Worm (Caenorhabditis elegans) whole organism, young adult: Measurements from ENCODE around the gene nstp-3.

ENCODE experiments used
- F10E7.11 ChIP-seq: sonication (generic microtip); optimal IDR thresholded peaks from 2 replicates; lab custom pipeline; 2017; ENCODE audit warnings: mild to moderate bottlenecking, missing genetic modification characterization, moderate library complexity, missing compliant biosample characterization
- F33H1.4 ChIP-seq: fragments of 200-800 bp; sonication (Bioruptor generic); IDR thresholded peaks from 2 replicates; pipeline ENCODE4 v1.3.6; 2022; ENCODE audit warnings: missing genetic modification reagents, missing genetic modification characterization, missing compliant biosample characterization
- K11D2.4 ChIP-seq: fragments of 200-800 bp; sonication (Bioruptor generic); IDR thresholded peaks from 2 replicates; pipeline ENCODE4 v1.3.6; 2022; ENCODE audit warnings: missing genetic modification reagents, missing genetic modification characterization, missing compliant biosample characterization
- T07F8.4 ChIP-seq: sonication (generic microtip); optimal IDR thresholded peaks from 2 replicates; lab custom pipeline; 2016; ENCODE audit warnings: mild to moderate bottlenecking, missing genetic modification characterization, moderate library complexity, missing compliant biosample characterization
- ama-1 ChIP-seq, 3 experiments: fragments of 150-350 bp in 1 of 3; sonication (generic microtip) in 2 of 3; optimal IDR thresholded peaks; 2 replicates each; lab custom pipeline; 2014 to 2018; ENCODE audit warnings: missing biosample characterization in 2 of 3, missing genetic modification characterization in 2 of 3, missing genetic modification reagents in 2 of 3
- aptf-3 ChIP-seq: fragments of 200-800 bp; sonication (Bioruptor generic); IDR thresholded peaks from 2 replicates; pipeline ENCODE4 v1.3.6; 2022; ENCODE audit warnings: missing genetic modification characterization, missing compliant biosample characterization
- atf-7 ChIP-seq: sonication (generic microtip); optimal IDR thresholded peaks from 2 replicates; lab custom pipeline; 2017; ENCODE audit warnings: mild to moderate bottlenecking, missing genetic modification characterization, missing compliant biosample characterization
- attf-3 ChIP-seq: fragments of 200-800 bp; sonication (Bioruptor generic); conservative IDR thresholded peaks from 2 replicates; pipeline ENCODE4 v1.3.6; 2022; ENCODE audit warnings: missing genetic modification reagents, missing genetic modification characterization, missing compliant biosample characterization
- attf-5 ChIP-seq: fragments of 200-800 bp; sonication (Bioruptor generic); optimal IDR thresholded peaks from 2 replicates; lab custom pipeline; 2018; ENCODE audit warnings: mild to moderate bottlenecking, missing genetic modification characterization, missing compliant biosample characterization
- attf-6 ChIP-seq: fragments of 200-800 bp; sonication (Bioruptor generic); IDR thresholded peaks from 2 replicates; pipeline ENCODE4 v1.3.6; 2022; ENCODE audit warnings: missing genetic modification reagents, missing genetic modification characterization, missing compliant biosample characterization
- bed-1 ChIP-seq: fragments of 200-800 bp; sonication (Bioruptor generic); IDR thresholded peaks from 2 replicates; pipeline ENCODE4 v1.3.6; 2022; ENCODE audit warnings: missing genetic modification reagents, missing genetic modification characterization, missing compliant biosample characterization
- ceh-27 ChIP-seq: fragments of 200-800 bp; sonication (Bioruptor generic); optimal IDR thresholded peaks from 2 replicates; lab custom pipeline; 2018; ENCODE audit warnings: mild to moderate bottlenecking, missing genetic modification characterization, moderate library complexity, missing compliant biosample characterization
- ceh-58 ChIP-seq: fragments of 200-800 bp; sonication (Bioruptor generic); IDR thresholded peaks from 2 replicates; pipeline ENCODE4 v1.3.6; 2022; ENCODE audit warnings: missing genetic modification characterization, missing compliant biosample characterization
- ceh-91 ChIP-seq: fragments of 200-800 bp; sonication (Bioruptor generic); IDR thresholded peaks from 2 replicates; pipeline ENCODE4 v1.3.6; 2022; ENCODE audit warnings: missing genetic modification reagents, missing genetic modification characterization, missing compliant biosample characterization
- chd-7 ChIP-seq: sonication (generic microtip); optimal IDR thresholded peaks from 2 replicates; lab custom pipeline; 2016; ENCODE audit warnings: mild to moderate bottlenecking, missing genetic modification characterization, moderate library complexity, missing compliant biosample characterization
- efl-1 ChIP-seq: fragments of 150-350 bp; optimal IDR thresholded peaks from 2 replicates; lab custom pipeline; 2014; ENCODE audit warnings: missing biosample characterization, missing genetic modification reagents, missing genetic modification characterization
- egl-18 ChIP-seq: fragments of 200-800 bp; sonication (Bioruptor generic); IDR thresholded peaks from 2 replicates; pipeline ENCODE4 v1.3.6; 2022; ENCODE audit warnings: missing genetic modification reagents, missing genetic modification characterization, missing compliant biosample characterization
- ets-4 ChIP-seq: fragments of 200-800 bp; sonication (Bioruptor generic); optimal IDR thresholded peaks from 2 replicates; lab custom pipeline; 2018; ENCODE audit warnings: mild to moderate bottlenecking, missing genetic modification characterization, missing compliant biosample characterization
- gei-17 ChIP-seq: fragments of 200-800 bp; sonication (Bioruptor generic); optimal IDR thresholded peaks from 2 replicates; lab custom pipeline; 2018; ENCODE audit warnings: mild to moderate bottlenecking, missing genetic modification characterization, missing compliant biosample characterization
- hlh-12 ChIP-seq: sonication (generic microtip); optimal IDR thresholded peaks from 2 replicates; lab custom pipeline; 2016; ENCODE audit warnings: missing genetic modification characterization, missing compliant biosample characterization
- hsf-1 ChIP-seq: fragments of 200-800 bp; sonication (Bioruptor generic); IDR thresholded peaks from 2 replicates; pipeline ENCODE4 v1.3.6; 2022; ENCODE audit warnings: missing genetic modification reagents, missing genetic modification characterization, missing compliant biosample characterization
- lin-26 ChIP-seq: fragments of 200-800 bp; sonication (Bioruptor generic); IDR thresholded peaks from 2 replicates; pipeline ENCODE4 v1.3.6; 2022; ENCODE audit warnings: missing genetic modification reagents, missing genetic modification characterization, missing compliant biosample characterization
- lsl-1 ChIP-seq: fragments of 200-800 bp; sonication (Bioruptor generic); optimal IDR thresholded peaks from 2 replicates; lab custom pipeline; 2018; ENCODE audit warnings: mild to moderate bottlenecking, missing genetic modification characterization, moderate library complexity, missing compliant biosample characterization
- madf-3 ChIP-seq: fragments of 200-800 bp; sonication (Bioruptor generic); IDR thresholded peaks from 2 replicates; pipeline ENCODE4 v1.3.6; 2022; ENCODE audit warnings: missing genetic modification reagents, missing genetic modification characterization, missing compliant biosample characterization
- madf-8 ChIP-seq: fragments of 200-800 bp; sonication (Bioruptor generic); conservative IDR thresholded peaks from 2 replicates; pipeline ENCODE4 v1.3.6; 2022; ENCODE audit warnings: missing genetic modification reagents, missing genetic modification characterization, missing compliant biosample characterization
- mcd-1 ChIP-seq: fragments of 200-800 bp; sonication (Bioruptor generic); IDR thresholded peaks from 2 replicates; pipeline ENCODE4 v1.3.6; 2022; ENCODE audit warnings: missing genetic modification reagents, missing genetic modification characterization, missing compliant biosample characterization
- mel-28 ChIP-seq: sonication (generic microtip); optimal IDR thresholded peaks from 2 replicates; lab custom pipeline; 2016; ENCODE audit warnings: borderline replicate concordance, mild to moderate bottlenecking, missing genetic modification characterization, missing compliant biosample characterization
- mxl-1 ChIP-seq: sonication (generic microtip); optimal IDR thresholded peaks from 2 replicates; lab custom pipeline; 2016; ENCODE audit warnings: missing genetic modification characterization, missing compliant biosample characterization
- nfya-1 ChIP-seq: sonication (generic microtip); optimal IDR thresholded peaks from 2 replicates; lab custom pipeline; 2017; ENCODE audit warnings: antibody characterized with exemption, missing compliant biosample characterization, missing genetic modification characterization, borderline replicate concordance; ENCODE audit not compliant: insufficient read depth
- nhr-120 ChIP-seq: fragments of 200-800 bp; sonication (Bioruptor generic); IDR thresholded peaks from 2 replicates; pipeline ENCODE4 v1.3.6; 2022; ENCODE audit warnings: missing genetic modification characterization, missing compliant biosample characterization
- nhr-27 ChIP-seq: fragments of 200-800 bp; sonication (Bioruptor generic); optimal IDR thresholded peaks from 2 replicates; lab custom pipeline; 2018; ENCODE audit warnings: mild to moderate bottlenecking, missing genetic modification characterization, moderate library complexity, missing compliant biosample characterization
- nhr-90 ChIP-seq: sonication (generic microtip); optimal IDR thresholded peaks from 2 replicates; lab custom pipeline; 2016; ENCODE audit warnings: missing genotype, mild to moderate bottlenecking, missing genetic modification characterization, missing compliant biosample characterization
- pbrm-1 ChIP-seq: fragments of 200-800 bp; sonication (Bioruptor generic); IDR thresholded peaks from 2 replicates; pipeline ENCODE4 v1.3.6; 2022; ENCODE audit warnings: missing genetic modification reagents, missing genetic modification characterization, missing compliant biosample characterization
- rcor-1 ChIP-seq: fragments of 200-800 bp; sonication (Bioruptor generic); IDR thresholded peaks from 2 replicates; pipeline ENCODE4 v1.3.6; 2022; ENCODE audit warnings: missing genetic modification reagents, missing genetic modification characterization, missing compliant biosample characterization
- repo-1 ChIP-seq: sonication (generic microtip); optimal IDR thresholded peaks from 2 replicates; lab custom pipeline; 2017; ENCODE audit warnings: mild to moderate bottlenecking, missing genetic modification characterization, missing compliant biosample characterization
- snpc-1.1 ChIP-seq: sonication (generic microtip); optimal IDR thresholded peaks from 2 replicates; lab custom pipeline; 2017; ENCODE audit warnings: missing genetic modification characterization, mild to moderate bottlenecking, missing compliant biosample characterization, antibody characterized with exemption, moderate library complexity, missing genotype, missing genetic modification reagents; ENCODE audit not compliant: insufficient read depth
- snpc-1.3 ChIP-seq: sonication (generic microtip); optimal IDR thresholded peaks from 2 replicates; lab custom pipeline; 2017; ENCODE audit warnings: missing genetic modification characterization, mild to moderate bottlenecking, missing compliant biosample characterization, antibody characterized with exemption, moderate library complexity, missing genotype, missing genetic modification reagents; ENCODE audit not compliant: insufficient read depth
- snpc-3.4 ChIP-seq: sonication (generic microtip); optimal IDR thresholded peaks from 2 replicates; lab custom pipeline; 2017; ENCODE audit warnings: missing genetic modification characterization, mild to moderate bottlenecking, missing compliant biosample characterization, antibody characterized with exemption, moderate library complexity, missing genotype, missing genetic modification reagents
- tlf-1 ChIP-seq: fragments of 200-800 bp; sonication (Bioruptor generic); optimal IDR thresholded peaks from 2 replicates; lab custom pipeline; 2018; ENCODE audit warnings: mild to moderate bottlenecking, missing genetic modification characterization, missing compliant biosample characterization
- ztf-22 ChIP-seq: fragments of 200-800 bp; sonication (Bioruptor generic); optimal IDR thresholded peaks from 2 replicates; lab custom pipeline; 2018; ENCODE audit warnings: mild to moderate bottlenecking, missing genetic modification characterization, moderate library complexity, missing compliant biosample characterization
- ztf-28 ChIP-seq: fragments of 200-800 bp; sonication (Bioruptor generic); IDR thresholded peaks from 2 replicates; pipeline ENCODE4 v1.3.6; 2022; ENCODE audit warnings: missing genetic modification reagents, missing genetic modification characterization, missing compliant biosample characterization
- ztf-3 ChIP-seq: fragments of 200-800 bp; sonication (Bioruptor generic); optimal IDR thresholded peaks from 2 replicates; lab custom pipeline; 2018; ENCODE audit warnings: mild to moderate bottlenecking, missing genetic modification characterization, missing compliant biosample characterization

Gene nstp-3

ce11 chrV:5832799-5833198 lies 34.8 kb upstream of the nstp-3 start (continued):
- TF ChIP-seq attf-6 (GFP tag; lab: Robert Waterston, UW) (no peak), mcd-1 (0 out of 2 replicates have a peak, but pooled peaks have one; percentile 13), ama-1 (optimal IDR thresholded peaks at IDR 0.05; lab: Kevin White, UChicago) (no peak), ama-1 (GFP tag; optimal IDR thresholded peaks at IDR 0.05; lab: Kevin White, UChicago) (peak in 1 of 2 experiments; percentile 56), ceh-58 (GFP tag; lab: Robert Waterston, UW) (0 out of 2 replicates have a peak, but pooled peaks have one; percentile 18), nhr-90 (tag; lab: Kevin White, UChicago) (no peak), hsf-1 (GFP tag; lab: Robert Waterston, UW) (0 out of 2 replicates have a peak, but pooled peaks have one; percentile 10), nfya-1 (tag; lab: Kevin White, UChicago) (no peak), madf-3 (GFP tag; lab: Robert Waterston, UW) (0 out of 2 replicates have a peak, but pooled peaks have one; percentile 38), attf-5 (GFP tag; lab: Kevin White, UChicago) (no peak)

- TF ChIP-seq snpc-1.1 (no peak), nhr-120 (no peak), ama-1 (optimal IDR thresholded peaks at IDR 0.05; lab: Kevin White, UChicago) (no peak), ama-1 (GFP tag; optimal IDR thresholded peaks at IDR 0.05; lab: Kevin White, UChicago) (no peak), ztf-22 (no peak), ceh-27 (no peak), mel-28 (no peak), attf-6 (GFP tag; lab: Robert Waterston, UW) (no peak)
Observed at ce11 chrV:5831253-5831652, 33.2 kb upstream of the nstp-3 start.

DNA sequence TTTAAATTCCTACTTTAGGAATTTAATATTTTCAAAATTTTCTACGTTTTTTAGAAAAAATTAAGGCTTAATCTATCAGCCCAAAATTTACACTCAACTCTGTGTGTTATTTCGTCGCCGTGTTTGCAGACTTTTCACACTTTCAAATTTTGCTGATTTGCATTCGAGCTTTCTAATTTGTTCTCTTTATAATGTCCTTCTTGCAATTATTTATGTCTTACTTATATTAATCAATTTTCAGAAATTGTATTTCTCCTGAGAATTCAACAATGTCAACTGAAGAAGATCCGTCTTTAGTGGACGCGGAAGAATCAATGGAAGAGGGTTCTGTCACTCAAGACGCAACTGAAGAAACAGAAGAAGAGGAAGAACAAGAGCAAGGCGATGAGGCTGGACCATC lies 28.6 kb upstream of the nstp-3 start, which contains the start of gene let-418:
Gene let-418 (plus strand): TSS at position 242 of the 400 bp plus-strand sequence.
- TF ChIP-seq efl-1 (GFP tag; lab: Kevin White, UChicago) (no peak), mcd-1 (no peak), bed-1 (GFP tag; lab: Robert Waterston, UW) (no peak), gei-17 (GFP tag; lab: Kevin White, UChicago) (no peak), tlf-1 (no peak), aptf-3 (GFP tag; lab: Robert Waterston, UW) (no peak), ztf-28 (GFP tag; lab: Robert Waterston, UW) (no peak), nhr-27 (tag; lab: Kevin White, UChicago) (no peak), ceh-91 (no peak), atf-7 (no peak), F33H1.4 (GFP tag; lab: Robert Waterston, UW) (no peak), F10E7.11 (tag; lab: Kevin White, UChicago) (no peak)
- TF ChIP-seq, all 124 proteins: peak for 0

- TF ChIP-seq tlf-1 (no peak), gei-17 (GFP tag; lab: Kevin White, UChicago) (no peak), lsl-1 (GFP tag; lab: Kevin White, UChicago) (peak; percentile 55), ama-1 (optimal IDR thresholded peaks at IDR 0.05; lab: Kevin White, UChicago) (no peak), ama-1 (GFP tag; optimal IDR thresholded peaks at IDR 0.05; lab: Kevin White, UChicago) (no peak), repo-1 (no peak), chd-7 (tag; lab: Kevin White, UChicago) (no peak), ceh-91 (0 out of 2 replicates have a peak, but pooled peaks have one; percentile 37), snpc-1.3 (tag; lab: Kevin White, UChicago) (no peak), efl-1 (GFP tag; lab: Kevin White, UChicago) (peak; percentile 19), madf-8 (GFP tag; lab: Robert Waterston, UW) (no peak), snpc-1.1 (no peak), pbrm-1 (GFP tag; lab: Robert Waterston, UW) (no peak), ztf-3 (GFP tag; lab: Kevin White, UChicago) (no peak), ets-4 (no peak), rcor-1 (GFP tag; lab: Robert Waterston, UW) (no peak), T07F8.4 (tag; lab: Kevin White, UChicago) (no peak), mxl-1 (tag; lab: Kevin White, UChicago) (no peak), attf-6 (GFP tag; lab: Robert Waterston, UW) (no peak), hlh-12 (no peak), attf-3 (GFP tag; lab: Robert Waterston, UW) (no peak), nhr-27 (tag; lab: Kevin White, UChicago) (no peak), lin-26 (no peak), snpc-3.4 (tag; lab: Kevin White, UChicago) (no peak), egl-18 (no peak), K11D2.4 (GFP tag; lab: Robert Waterston, UW) (no peak)
Observed at ce11 chrV:5825478-5825877, 27.4 kb upstream of the nstp-3 start.
